Fruit fly (Drosophila melanogaster) whole organism, adult: Measurements from ENCODE around the gene CG3982.

Source experiments
- CG11617 ChIP-seq: fragments of 200-800 bp; sonication (Bioruptor generic); optimal IDR thresholded peaks from 2 replicates; lab custom pipeline; 2017; ENCODE audit warnings: mild to moderate bottlenecking, missing biosample characterization, missing genetic modification reagents, missing genetic modification characterization
- CG12768 ChIP-seq: fragments of 200-800 bp; sonication (Bioruptor generic); optimal IDR thresholded peaks from 2 replicates; lab custom pipeline; 2017; ENCODE audit warnings: missing biosample characterization, missing genetic modification characterization, mild to moderate bottlenecking, moderate library complexity, missing genetic modification reagents
- CG14711 ChIP-seq: fragments of 200-800 bp; sonication (Bioruptor generic); optimal IDR thresholded peaks from 2 replicates; lab custom pipeline; 2018; ENCODE audit warnings: missing biosample characterization, mild to moderate bottlenecking, missing genetic modification characterization, moderate library complexity
- CG1620 ChIP-seq: fragments of 200-800 bp; sonication (Bioruptor generic); optimal IDR thresholded peaks from 2 replicates; lab custom pipeline; 2016; ENCODE audit warnings: missing biosample characterization, missing genetic modification characterization
- CG33017 ChIP-seq: fragments of 200-800 bp; sonication (Bioruptor generic); optimal IDR thresholded peaks from 2 replicates; lab custom pipeline; 2018; ENCODE audit warnings: missing biosample characterization, mild to moderate bottlenecking, missing genetic modification characterization, moderate library complexity
- CG5204 ChIP-seq: fragments of 200-800 bp; sonication (Bioruptor generic); optimal IDR thresholded peaks from 2 replicates; lab custom pipeline; 2016; ENCODE audit warnings: missing biosample characterization, missing genetic modification characterization
- CG7045 ChIP-seq: fragments of 200-800 bp; sonication (Bioruptor generic); optimal IDR thresholded peaks from 2 replicates; lab custom pipeline; 2017; ENCODE audit warnings: missing biosample characterization, mild to moderate bottlenecking, missing genetic modification characterization
- CG7101 ChIP-seq: fragments of 200-800 bp; sonication (Bioruptor generic); optimal IDR thresholded peaks from 2 replicates; lab custom pipeline; 2018; ENCODE audit warnings: missing biosample characterization, mild to moderate bottlenecking, missing genetic modification characterization, moderate library complexity
- Clk ChIP-seq: fragments of 200-800 bp; sonication (Bioruptor generic); optimal IDR thresholded peaks from 2 replicates; lab custom pipeline; 2017; ENCODE audit warnings: missing biosample characterization, missing genetic modification characterization
- Crg-1 ChIP-seq: fragments of 200-800 bp; sonication (Bioruptor generic); optimal IDR thresholded peaks from 2 replicates; lab custom pipeline; 2016; ENCODE audit warnings: missing biosample characterization, missing genetic modification characterization
- Hr96 ChIP-seq: fragments of 200-800 bp; sonication (Bioruptor generic); optimal IDR thresholded peaks from 2 replicates; lab custom pipeline; 2016; ENCODE audit warnings: missing biosample characterization, missing genetic modification characterization
- Mnt ChIP-seq: fragments of 200-800 bp; sonication (Bioruptor generic); optimal IDR thresholded peaks from 2 replicates; lab custom pipeline; 2016; ENCODE audit warnings: missing biosample characterization, mild to moderate bottlenecking, missing genetic modification characterization
- bab1 ChIP-seq: fragments of 200-800 bp; sonication (Bioruptor generic); optimal IDR thresholded peaks from 3 replicates; lab custom pipeline; 2019; ENCODE audit warnings: missing biosample characterization, mild to moderate bottlenecking, missing genetic modification characterization, moderate library complexity
- cic ChIP-seq: fragments of 200-800 bp; sonication (Bioruptor generic); optimal IDR thresholded peaks from 2 replicates; lab custom pipeline; 2017; ENCODE audit warnings: missing biosample characterization, mild to moderate bottlenecking, missing genetic modification characterization, moderate library complexity
- cnc ChIP-seq, 2 experiments: fragments of >200 bp; optimal IDR thresholded peaks; 2 replicates each; lab custom pipeline; 2017
- kay ChIP-seq: fragments of 200-800 bp; sonication (Bioruptor generic); peaks from one replicate; lab custom pipeline; 2016; ENCODE audit warnings: missing biosample characterization, missing genetic modification characterization, borderline replicate concordance
- ovo ChIP-seq: fragments of 200-800 bp; sonication (Bioruptor generic); optimal IDR thresholded peaks from 2 replicates; lab custom pipeline; 2016; ENCODE audit warnings: missing biosample characterization, missing genetic modification characterization
- pad ChIP-seq: fragments of 200-800 bp; sonication (Bioruptor generic); optimal IDR thresholded peaks from 3 replicates; lab custom pipeline; 2017; ENCODE audit warnings: missing biosample characterization, missing genetic modification characterization, mild to moderate bottlenecking, moderate library complexity, missing genetic modification reagents
- tj ChIP-seq: fragments of 200-800 bp; sonication (Bioruptor generic); optimal IDR thresholded peaks from 3 replicates; lab custom pipeline; 2017; ENCODE audit warnings: missing biosample characterization, mild to moderate bottlenecking, missing genetic modification characterization, moderate library complexity
- toe ChIP-seq: fragments of 200-800 bp; sonication (Bioruptor generic); optimal IDR thresholded peaks from 2 replicates; lab custom pipeline; 2016; ENCODE audit warnings: missing biosample characterization, missing genetic modification characterization

The CG3982 gene

DNA sequence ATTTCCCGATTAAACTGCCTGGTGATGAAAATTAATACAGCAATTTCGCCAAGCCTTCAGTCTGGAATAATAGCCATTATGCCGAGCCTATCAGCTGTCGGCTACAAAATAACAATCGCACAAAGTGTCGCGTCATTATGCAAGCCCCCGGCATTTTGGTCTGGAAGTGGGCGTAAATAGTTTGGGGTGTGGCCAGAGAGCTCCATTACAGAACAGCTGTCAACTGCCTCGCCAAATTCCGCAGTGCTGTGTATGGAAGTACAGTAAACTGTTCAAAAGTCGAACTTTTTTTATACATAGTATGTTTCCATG is 3.6 kb upstream of the CG3982 start:
- peak; percentile 71 to 73 for TF ChIP-seq cnc (optimal IDR thresholded peaks at IDR 0.05; lab: Kevin White, UChicago)
- TF ChIP-seq CG7101 (tag; lab: Kevin White, UChicago): no peak

DNA sequence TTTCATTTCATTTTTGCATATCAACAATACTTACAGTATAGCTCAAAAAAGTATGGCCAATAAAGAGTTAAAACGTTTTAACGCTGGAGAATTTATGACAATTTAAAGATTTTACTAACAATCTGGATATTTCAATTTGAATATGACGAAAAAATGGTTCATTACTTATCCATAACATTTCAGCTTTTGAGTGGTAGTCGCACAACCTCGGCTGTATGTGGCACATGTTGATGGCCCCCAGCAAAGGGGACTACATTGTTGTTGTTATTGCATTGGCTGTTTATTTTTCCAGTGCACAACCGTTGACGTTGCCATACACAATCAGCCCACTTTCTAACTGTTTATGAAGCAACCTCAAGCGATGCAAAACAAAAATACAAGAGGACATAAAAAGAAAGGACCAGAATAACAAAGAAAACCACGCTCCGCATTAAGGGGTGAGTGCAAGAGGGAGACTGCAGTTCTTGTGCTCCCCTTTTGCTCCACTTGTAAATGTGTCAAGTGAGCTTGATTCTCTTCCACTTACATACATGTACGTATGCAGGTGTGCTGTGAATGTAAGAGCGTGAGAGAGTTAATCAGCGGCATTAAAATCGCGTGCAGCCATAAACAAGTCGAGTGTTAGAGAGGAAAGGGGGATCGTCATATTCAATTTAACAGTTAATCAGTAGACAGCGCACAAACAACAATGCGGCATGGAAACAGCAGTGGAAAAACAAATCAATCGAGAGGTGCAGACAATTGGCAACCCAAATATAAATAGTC is 3.0 kb upstream of the CG3982 start:
- peak; percentile 80 for TF ChIP-seq Hr96 (GFP tag; lab: Kevin White, UChicago)
- peak; percentile 89 for TF ChIP-seq CG5204 (GFP tag; lab: Kevin White, UChicago)
- peak; percentile 96 for TF ChIP-seq kay (GFP tag; lab: Kevin White, UChicago)
- TF ChIP-seq Crg-1 (GFP tag; lab: Kevin White, UChicago): peak; percentile 87
- TF ChIP-seq CG7045: peak; percentile 95
- TF ChIP-seq ovo: peak; percentile 84
- TF ChIP-seq pad (GFP tag; lab: Kevin White, UChicago): peak; percentile 92
- peak; percentile 94 for TF ChIP-seq tj
- TF ChIP-seq CG7101 (tag; lab: Kevin White, UChicago): peak; percentile 95
- peak; percentile 88 for TF ChIP-seq CG12768 (GFP tag; lab: Kevin White, UChicago)
- TF ChIP-seq CG1620 (GFP tag; lab: Kevin White, UChicago): peak; percentile 84
- no peak for TF ChIP-seq cnc (optimal IDR thresholded peaks at IDR 0.05; lab: Kevin White, UChicago)
- peak; percentile 87 for TF ChIP-seq cic (GFP tag; lab: Kevin White, UChicago)
- TF ChIP-seq bab1 (GFP tag; lab: Kevin White, UChicago): peak; percentile 98
- TF ChIP-seq CG14711 (tag; lab: Kevin White, UChicago): peak; percentile 91
- TF ChIP-seq CG33017 (tag; lab: Kevin White, UChicago): peak; percentile 96
- TF ChIP-seq Mnt (GFP tag; lab: Kevin White, UChicago): peak; percentile 89
- TF ChIP-seq CG11617 (GFP tag; lab: Kevin White, UChicago): peak; percentile 95
- peak; percentile 58 for TF ChIP-seq toe (GFP tag; lab: Kevin White, UChicago)
- TF ChIP-seq Clk (GFP tag; lab: Kevin White, UChicago): peak; percentile 61

DNA sequence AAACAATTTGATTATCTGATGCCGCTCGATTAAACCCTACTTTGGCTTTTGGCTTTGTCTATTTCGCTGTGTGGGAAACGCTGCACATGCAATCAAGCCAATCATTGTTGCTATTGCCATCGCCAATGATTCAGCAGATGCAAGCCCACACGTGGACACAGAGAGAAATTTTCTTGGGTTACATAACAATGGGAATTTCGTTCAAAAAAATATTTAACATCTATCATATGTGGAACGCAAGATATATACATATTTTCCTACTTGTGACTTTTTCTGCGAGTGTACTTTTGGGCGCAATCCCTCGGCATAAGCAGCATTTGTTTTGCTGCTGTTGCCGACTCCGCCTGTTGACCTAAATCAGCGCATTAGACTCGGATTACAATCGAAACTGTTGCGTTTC is 2.1 kb upstream of the CG3982 start:
- TF ChIP-seq bab1 (GFP tag; lab: Kevin White, UChicago): peak; percentile 41
- peak; percentile 38 for TF ChIP-seq Hr96 (GFP tag; lab: Kevin White, UChicago)
- TF ChIP-seq cic (GFP tag; lab: Kevin White, UChicago): no peak
- peak; percentile 35 for TF ChIP-seq CG5204 (GFP tag; lab: Kevin White, UChicago)
- no peak for TF ChIP-seq toe (GFP tag; lab: Kevin White, UChicago)
- TF ChIP-seq cnc (optimal IDR thresholded peaks at IDR 0.05; lab: Kevin White, UChicago): peak; percentile 40 to 63
- peak; percentile 24 for TF ChIP-seq CG12768 (GFP tag; lab: Kevin White, UChicago)
- TF ChIP-seq CG14711 (tag; lab: Kevin White, UChicago): no peak
- TF ChIP-seq tj: peak; percentile 54

- TF ChIP-seq Crg-1 (GFP tag; lab: Kevin White, UChicago): peak; percentile 77
- peak; percentile 87 for TF ChIP-seq kay (GFP tag; lab: Kevin White, UChicago)
- TF ChIP-seq CG12768 (GFP tag; lab: Kevin White, UChicago): peak; percentile 78
- TF ChIP-seq CG1620 (GFP tag; lab: Kevin White, UChicago): peak; percentile 84
- peak; percentile 84 for TF ChIP-seq CG33017 (tag; lab: Kevin White, UChicago)
- TF ChIP-seq cic (GFP tag; lab: Kevin White, UChicago): peak; percentile 66
- TF ChIP-seq CG11617 (GFP tag; lab: Kevin White, UChicago): peak; percentile 90
- TF ChIP-seq pad (GFP tag; lab: Kevin White, UChicago): peak; percentile 61
- TF ChIP-seq tj: peak; percentile 72
- peak; percentile 62 for TF ChIP-seq Clk (GFP tag; lab: Kevin White, UChicago)
- TF ChIP-seq Mnt (GFP tag; lab: Kevin White, UChicago): peak; percentile 89
- peak; percentile 85 for TF ChIP-seq CG14711 (tag; lab: Kevin White, UChicago)
- no peak for TF ChIP-seq cnc (optimal IDR thresholded peaks at IDR 0.05; lab: Kevin White, UChicago)
- TF ChIP-seq CG5204 (GFP tag; lab: Kevin White, UChicago): no peak
- TF ChIP-seq CG7101 (tag; lab: Kevin White, UChicago): peak; percentile 88
- peak; percentile 91 for TF ChIP-seq toe (GFP tag; lab: Kevin White, UChicago)
- peak; percentile 80 for TF ChIP-seq bab1 (GFP tag; lab: Kevin White, UChicago)
- TF ChIP-seq ovo: peak; percentile 74
- peak; percentile 83 for TF ChIP-seq CG7045
- no peak for TF ChIP-seq Hr96 (GFP tag; lab: Kevin White, UChicago)
These were observed 6.3 kb downstream of the CG3982 start, which contains the start of the genes CG4022 and Cpsf5 for dm6 chr3L:9410754-9411423. CG4022 (minus strand) TSS chr3L:9410832. Cpsf5 (plus strand) TSS chr3L:9411038.

- TF ChIP-seq cnc (optimal IDR thresholded peaks at IDR 0.05; lab: Kevin White, UChicago): no peak
- TF ChIP-seq CG7101 (tag; lab: Kevin White, UChicago): no peak
- TF ChIP-seq bab1 (GFP tag; lab: Kevin White, UChicago): no peak
- no peak for TF ChIP-seq kay (GFP tag; lab: Kevin White, UChicago)
- TF ChIP-seq Clk (GFP tag; lab: Kevin White, UChicago): no peak
- TF ChIP-seq CG14711 (tag; lab: Kevin White, UChicago): no peak
- TF ChIP-seq Crg-1 (GFP tag; lab: Kevin White, UChicago): no peak
- TF ChIP-seq Hr96 (GFP tag; lab: Kevin White, UChicago): no peak
- TF ChIP-seq cic (GFP tag; lab: Kevin White, UChicago): no peak
- TF ChIP-seq CG33017 (tag; lab: Kevin White, UChicago): no peak
- TF ChIP-seq CG5204 (GFP tag; lab: Kevin White, UChicago): no peak
- TF ChIP-seq ovo: no peak
These were observed 7.1 kb downstream of the CG3982 start for dm6 chr3L:9410030-9410589.
